Worm (Caenorhabditis elegans) whole organism, L3 larva: Measurements from ENCODE around the gene Y75B8A.31.

Source experiments
- ceh-9 ChIP-seq: sonication (generic microtip); optimal IDR thresholded peaks from 2 replicates; lab custom pipeline; 2018; ENCODE audit warnings: missing biosample characterization, missing genetic modification characterization
- fkh-10 ChIP-seq: sonication (generic microtip); optimal IDR thresholded peaks from 2 replicates; lab custom pipeline; 2017; ENCODE audit warnings: missing biosample characterization, missing genetic modification reagents, missing genetic modification characterization
- hmg-11 ChIP-seq: sonication (generic microtip); optimal IDR thresholded peaks from 2 replicates; lab custom pipeline; 2016; ENCODE audit warnings: missing genetic modification characterization, missing compliant biosample characterization
- nhr-12 ChIP-seq: fragments of 150-350 bp; optimal IDR thresholded peaks from 2 replicates; lab custom pipeline; 2014; ENCODE audit warnings: missing biosample characterization, missing genetic modification characterization
- pqm-1 ChIP-seq: fragments of 150-350 bp; optimal IDR thresholded peaks from 2 replicates; lab custom pipeline; 2017; ENCODE audit warnings: missing biosample characterization, missing genetic modification characterization, inconsistent platforms

ce11 chrIII:12307475-12307874 lies 44.0 kb upstream of the Y75B8A.31 start, which contains the start of gene pqn-92:
- TF ChIP-seq pqm-1 (tag; lab: Kevin White, UChicago) (no peak), hmg-11 (tag; lab: Kevin White, UChicago) (no peak), nhr-12 (no peak), fkh-10 (no peak), ceh-9 (tag; lab: Kevin White, UChicago) (no peak)
